Fruit fly (Drosophila melanogaster): ENCODE results near the gene CG31909.

Gene CG31909

DNA sequence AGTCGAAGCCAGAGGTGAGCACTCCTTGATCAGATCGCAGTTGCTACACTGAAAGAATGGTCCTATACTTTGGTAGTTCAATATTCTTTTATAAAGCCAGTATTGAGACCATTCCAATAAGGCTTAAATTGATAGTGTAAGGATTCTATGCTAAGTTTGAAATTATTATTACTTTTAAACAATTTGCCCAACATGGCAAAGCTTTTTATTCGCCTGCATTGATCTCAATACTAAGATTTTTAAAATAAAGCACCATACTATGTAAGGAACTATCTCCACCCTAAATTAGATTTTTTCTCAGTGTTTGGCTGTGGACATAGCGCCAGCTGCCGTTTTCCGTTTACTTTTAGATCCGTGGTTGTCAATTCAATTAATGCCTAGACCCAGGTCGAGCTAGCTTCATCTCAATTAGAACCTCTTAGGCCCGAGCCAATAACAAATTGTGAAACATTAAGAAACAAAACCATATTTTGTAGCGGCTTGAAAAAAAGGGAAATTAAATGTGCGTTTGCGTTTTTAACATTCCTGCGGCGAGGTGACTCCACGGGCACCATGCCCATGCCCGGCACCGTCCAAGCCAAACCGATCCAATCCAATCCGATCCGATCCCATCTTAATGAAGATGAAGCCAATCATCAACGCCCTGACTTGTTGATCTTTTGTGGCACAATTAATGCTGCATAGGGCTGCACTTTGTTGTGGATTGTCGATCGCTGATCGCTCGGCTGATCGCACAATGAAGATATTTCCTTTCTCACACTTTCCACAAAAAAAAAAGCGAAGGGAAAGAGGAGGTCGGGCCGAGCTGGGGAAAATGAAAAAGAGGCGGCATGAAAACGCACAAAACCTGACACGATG lies 36.4 kb downstream of the CG31909 start (continued):
- 0 out of 2 replicates have a peak, but pooled peaks have one; percentile 10 for TF ChIP-seq E2f1 (GFP tag; IDR thresholded peaks at IDR 0.05)
- TF ChIP-seq CG14710 (tag; optimal IDR thresholded peaks at IDR 0.05) = peak; percentile 66
- peak; percentile 46 for TF ChIP-seq CG2678 (tag; optimal IDR thresholded peaks at IDR 0.05)
- TF ChIP-seq pan (optimal IDR thresholded peaks at IDR 0.05) = no peak
- TF ChIP-seq pan (GFP tag; optimal IDR thresholded peaks at IDR 0.05 in 1 of 2, IDR thresholded peaks at IDR 0.05 in 1 of 2) = peak in 1 of 2 experiments; percentile 11
- no peak for TF ChIP-seq CG34376 (GFP tag; optimal IDR thresholded peaks at IDR 0.05)
- peak; percentile 32 for TF ChIP-seq Sox102F (GFP tag; optimal IDR thresholded peaks at IDR 0.05)
- TF ChIP-seq CG18619 (GFP tag; optimal IDR thresholded peaks at IDR 0.05) = peak; percentile 25
- TF ChIP-seq YL-1 (GFP tag; optimal IDR thresholded peaks at IDR 0.05) = no peak
- no peak for TF ChIP-seq pzg (GFP tag; optimal IDR thresholded peaks at IDR 0.05)
- TF ChIP-seq chif (GFP tag; optimal IDR thresholded peaks at IDR 0.05) = peak; percentile 7 to 32
- peak; percentile 20 for TF ChIP-seq chn (GFP tag; optimal IDR thresholded peaks at IDR 0.05)
- peak; percentile 67 for TF ChIP-seq croc (GFP tag; conservative IDR thresholded peaks at IDR 0.05)
- 0 out of 2 replicates have a peak, but pooled peaks have one; percentile 9 for TF ChIP-seq stc (GFP tag; IDR thresholded peaks at IDR 0.05)
- peak; percentile 13 for TF ChIP-seq CG12219 (GFP tag; optimal IDR thresholded peaks at IDR 0.05)
- TF ChIP-seq CG8924 (tag; optimal IDR thresholded peaks at IDR 0.05) = peak; percentile 37
- TF ChIP-seq HLH3B (GFP tag; IDR thresholded peaks at IDR 0.05) = peak; percentile 28; the same call in 1 of the 2 replicates
- TF ChIP-seq CG4820 (GFP tag; optimal IDR thresholded peaks at IDR 0.05) = peak; percentile 48
- TF ChIP-seq CG31224 (GFP tag; IDR thresholded peaks at IDR 0.05) = no peak
- peak; percentile 5 for TF ChIP-seq NfI (GFP tag; optimal IDR thresholded peaks at IDR 0.05)
- TF ChIP-seq Antp (GFP tag; optimal IDR thresholded peaks at IDR 0.05) = no peak
- TF ChIP-seq CG11247 (GFP tag; IDR thresholded peaks at IDR 0.05) = no peak
- no peak for TF ChIP-seq Poxn (GFP tag; IDR thresholded peaks at IDR 0.05)
- TF ChIP-seq CG12155 (GFP tag; optimal IDR thresholded peaks at IDR 0.05) = no peak
- peak; percentile 23; the same call in 1 of the 2 replicates for TF ChIP-seq dan (GFP tag; IDR thresholded peaks at IDR 0.05)
- no peak for TF ChIP-seq CG6175 (GFP tag; IDR thresholded peaks at IDR 0.05)
- peak; percentile 20 for TF ChIP-seq CG1602 (GFP tag; optimal IDR thresholded peaks at IDR 0.05)
- 0 out of 3 replicates have a peak, but pooled peaks have one; percentile 25 for TF ChIP-seq otp (GFP tag; IDR thresholded peaks at IDR 0.05)
- TF ChIP-seq fu2 (GFP tag; optimal IDR thresholded peaks at IDR 0.05) = no peak
- peak; percentile 67 for TF ChIP-seq CG15601 (tag; optimal IDR thresholded peaks at IDR 0.05)
- TF ChIP-seq CG10209 (GFP tag; optimal IDR thresholded peaks at IDR 0.05) = peak; percentile 44
- peak; percentile 67 for TF ChIP-seq zfh1 (GFP tag; IDR thresholded peaks at IDR 0.05)
- no peak for TF ChIP-seq tx (GFP tag; optimal IDR thresholded peaks at IDR 0.05)
- TF ChIP-seq Sox100B (GFP tag; optimal IDR thresholded peaks at IDR 0.05) = peak; percentile 42
- no peak for TF ChIP-seq prd (optimal IDR thresholded peaks at IDR 0.05)
- peak; percentile 47; the same call in 2 of the 3 replicates for TF ChIP-seq prd (GFP tag; IDR thresholded peaks at IDR 0.05)
- peak; percentile 61 for TF ChIP-seq grau (tag; optimal IDR thresholded peaks at IDR 0.05)
- TF ChIP-seq CG11504 (tag; optimal IDR thresholded peaks at IDR 0.05) = peak; percentile 59
- no peak for TF ChIP-seq sug (tag; optimal IDR thresholded peaks at IDR 0.05)
- peak; percentile 75 for TF ChIP-seq gem (tag; optimal IDR thresholded peaks at IDR 0.05)
- peak; percentile 77 for TF ChIP-seq grn (GFP tag; optimal IDR thresholded peaks at IDR 0.05)
- TF ChIP-seq CG33557 (GFP tag; optimal IDR thresholded peaks at IDR 0.05) = peak; percentile 80
- TF ChIP-seq CG15696 (tag; optimal IDR thresholded peaks at IDR 0.05) = peak; percentile 78
- no peak for TF ChIP-seq zen (tag; optimal IDR thresholded peaks at IDR 0.05)
- no peak for TF ChIP-seq CG12769 (tag; optimal IDR thresholded peaks at IDR 0.05)
- TF ChIP-seq CG14667 (GFP tag; IDR thresholded peaks at IDR 0.05) = no peak
- TF ChIP-seq CG10267 (tag; optimal IDR thresholded peaks at IDR 0.05) = peak; percentile 37
- peak; percentile 14 for TF ChIP-seq CG18764 (GFP tag; optimal IDR thresholded peaks at IDR 0.05)
- TF ChIP-seq CG32772 (GFP tag; IDR thresholded peaks at IDR 0.05) = no peak
